5 fruit fly cellular contexts compared by ENCODE assay signal in the genomic region with DNA sequence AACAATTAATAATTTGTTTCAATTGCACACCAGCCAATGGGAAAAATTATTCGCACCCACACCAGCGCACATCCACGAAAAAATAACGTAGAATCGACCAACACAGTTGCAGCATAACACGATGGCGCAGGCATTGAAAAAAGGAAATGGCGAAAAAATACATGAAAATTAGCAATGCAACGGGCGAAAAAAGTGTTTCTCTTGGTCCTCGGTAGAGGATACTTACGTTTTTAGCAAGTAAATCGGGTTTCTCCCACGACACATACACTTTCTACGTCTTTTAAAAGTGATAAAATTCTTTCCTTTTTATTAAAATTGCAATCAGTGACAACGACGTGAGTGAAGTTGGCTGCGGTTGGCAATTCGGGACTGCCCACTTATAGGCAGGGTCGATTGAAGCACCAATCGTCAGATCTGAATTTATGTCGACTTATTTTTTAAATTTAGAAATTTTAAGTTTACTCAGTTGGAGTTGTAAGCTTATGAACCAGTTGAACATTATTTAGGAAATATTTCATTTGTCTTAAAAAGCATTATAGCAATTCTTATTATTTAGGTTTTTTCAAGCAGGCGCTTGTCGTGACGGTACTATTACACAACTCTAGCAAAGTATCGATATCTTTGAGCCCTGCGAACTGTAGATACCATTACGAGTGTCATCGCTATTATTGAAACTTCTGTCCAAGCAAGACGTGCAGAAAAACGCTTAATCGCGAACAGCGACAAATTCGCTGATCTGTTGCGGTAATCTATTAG.
A peak's percentile ranks its signal among the peaks of the same experiment; 100 is the strongest.
TF ChIP-seq lines count a peak whose summit lies in the region.

A gene (minus strand): TSS at position 352 of the 756 bp plus-strand sequence.
A gene (plus strand): TSS at position 661 of the 756 bp plus-strand sequence.

TF ChIP-seq in whole organism, adult, 20 proteins besides CTCF, POLR2A, EP300 and RAD21 (continued from another document):
- TF ChIP-seq cic (GFP tag; optimal IDR thresholded peaks at IDR 0.05; lab: Kevin White, UChicago) (peak; percentile 86), CG7101 (tag; optimal IDR thresholded peaks at IDR 0.05; lab: Kevin White, UChicago) (peak; percentile 95), CG11617 (GFP tag; optimal IDR thresholded peaks at IDR 0.05; lab: Kevin White, UChicago) (peak; percentile 98), cnc (optimal IDR thresholded peaks at IDR 0.05; lab: Kevin White, UChicago) (no peak)

TF ChIP-seq in whole organism, embryonic, 481 proteins besides CTCF, POLR2A, EP300 and RAD21 (continued from another document and continues in another):
- TF ChIP-seq B-H1 (GFP tag; IDR thresholded peaks at IDR 0.05; lab: Robert Waterston, UW) (peak; percentile 74), CG7786 (GFP tag; optimal IDR thresholded peaks at IDR 0.05; lab: Kevin White, UChicago) (peak; percentile 90), CG16863 (GFP tag; optimal IDR thresholded peaks at IDR 0.05; lab: Kevin White, UChicago) (peak; percentile 92), fd3F (GFP tag; optimal IDR thresholded peaks at IDR 0.05; lab: Kevin White, UChicago) (peak; percentile 86), scrt (GFP tag; optimal IDR thresholded peaks at IDR 0.05; lab: Kevin White, UChicago) (peak; percentile 85), pan (optimal IDR thresholded peaks at IDR 0.05; lab: Kevin White, UChicago) (no peak), pan (GFP tag; optimal IDR thresholded peaks at IDR 0.05 in 1 of 2, IDR thresholded peaks at IDR 0.05 in 1 of 2) (peak in 1 of 2 experiments; percentile 85), lola (GFP tag; optimal IDR thresholded peaks at IDR 0.05; lab: Kevin White, UChicago) (peak in 1 of 3 experiments; percentile 87), CG33213 (GFP tag; optimal IDR thresholded peaks at IDR 0.05; lab: Kevin White, UChicago) (peak; percentile 96), CG17361 (GFP tag; IDR thresholded peaks at IDR 0.05; lab: Robert Waterston, UW) (peak; percentile 97), E2f1 (GFP tag; IDR thresholded peaks at IDR 0.05; lab: Robert Waterston, UW) (no peak; the same call in none of the 2 replicates), tll (GFP tag; optimal IDR thresholded peaks at IDR 0.05; lab: Kevin White, UChicago) (peak; percentile 37 to 79), CG17385 (GFP tag; optimal IDR thresholded peaks at IDR 0.05; lab: Kevin White, UChicago) (peak; percentile 93), bigmax (GFP tag; optimal IDR thresholded peaks at IDR 0.05; lab: Kevin White, UChicago) (peak; percentile 69), CG6254 (GFP tag; optimal IDR thresholded peaks at IDR 0.05; lab: Kevin White, UChicago) (peak; percentile 73), knrl (GFP tag; IDR thresholded peaks at IDR 0.05; lab: Robert Waterston, UW; ENCODE audit: partially characterized antibody) (peak; percentile 91), btn (GFP tag; optimal IDR thresholded peaks at IDR 0.05; lab: Kevin White, UChicago) (peak; percentile 90), Mrtf (GFP tag; IDR thresholded peaks at IDR 0.05; lab: Robert Waterston, UW) (peak; percentile 75), crp (GFP tag; optimal IDR thresholded peaks at IDR 0.05; lab: Kevin White, UChicago) (peak in 1 of 2 experiments; percentile 63), CG12744 (GFP tag; optimal IDR thresholded peaks at IDR 0.05; lab: Kevin White, UChicago) (peak; percentile 91), so (GFP tag; IDR thresholded peaks at IDR 0.05; lab: Robert Waterston, UW) (peak; percentile 72; the same call in 2 of the 3 replicates), CG4404 (GFP tag; IDR thresholded peaks at IDR 0.05; lab: Robert Waterston, UW) (peak; percentile 89), twi (tag; optimal IDR thresholded peaks at IDR 0.05; lab: Kevin White, UChicago) (peak; percentile 90), ato (GFP tag; IDR thresholded peaks at IDR 0.05; lab: Robert Waterston, UW; ENCODE audit: partially characterized antibody) (no peak), Hmr (GFP tag; optimal IDR thresholded peaks at IDR 0.05; lab: Kevin White, UChicago) (peak; percentile 96), CkIIα-i1 (GFP tag; IDR thresholded peaks at IDR 0.05; lab: Robert Waterston, UW) (no peak), NFAT (GFP tag; IDR thresholded peaks at IDR 0.05; lab: Robert Waterston, UW) (peak; percentile 90), CG15601 (tag; optimal IDR thresholded peaks at IDR 0.05; lab: Kevin White, UChicago) (peak; percentile 93)

TF ChIP-seq in whole organism, prepupa, 60 proteins besides CTCF, POLR2A, EP300 and RAD21 (continued from another document and continues in another):
- TF ChIP-seq OdsH (GFP tag; optimal IDR thresholded peaks at IDR 0.05; lab: Kevin White, UChicago) (peak; percentile 87), fd85E (GFP tag; optimal IDR thresholded peaks at IDR 0.05; lab: Kevin White, UChicago) (peak; percentile 81), CG9139 (GFP tag; optimal IDR thresholded peaks at IDR 0.05; lab: Kevin White, UChicago) (peak; percentile 83), CG3032 (tag; optimal IDR thresholded peaks at IDR 0.05; lab: Kevin White, UChicago) (peak; percentile 78), salr (GFP tag; optimal IDR thresholded peaks at IDR 0.05; lab: Kevin White, UChicago) (peak; percentile 70 to 82), CG11762 (GFP tag; optimal IDR thresholded peaks at IDR 0.05; lab: Kevin White, UChicago; ENCODE audit: insufficient read depth) (peak; percentile 70), CG8319 (GFP tag; optimal IDR thresholded peaks at IDR 0.05; lab: Kevin White, UChicago) (peak; percentile 75), CG15336 (GFP tag; IDR thresholded peaks at IDR 0.05; lab: Robert Waterston, UW) (0 out of 2 replicates have a peak, but pooled peaks have one; percentile 21), Eip93F (GFP tag; optimal IDR thresholded peaks at IDR 0.05; lab: Kevin White, UChicago) (no peak), Ets96B (tag; optimal IDR thresholded peaks at IDR 0.05; lab: Kevin White, UChicago) (peak; percentile 69), Eip78C (GFP tag; lab: Kevin White, UChicago) (peak; percentile 94), CG11294 (GFP tag; IDR thresholded peaks at IDR 0.05; lab: Robert Waterston, UW) (peak; percentile 56; the same call in 1 of the 2 replicates), CG10631 (GFP tag; optimal IDR thresholded peaks at IDR 0.05; lab: Kevin White, UChicago) (peak; percentile 85), CG32006 (GFP tag; optimal IDR thresholded peaks at IDR 0.05; lab: Kevin White, UChicago) (peak; percentile 79), acj6 (GFP tag; optimal IDR thresholded peaks at IDR 0.05; lab: Kevin White, UChicago) (peak; percentile 85), CG31627 (GFP tag; optimal IDR thresholded peaks at IDR 0.05; lab: Kevin White, UChicago) (peak; percentile 93), CG8119 (GFP tag; IDR thresholded peaks at IDR 0.05; lab: Robert Waterston, UW) (0 out of 3 replicates have a peak, but pooled peaks have one; percentile 41), dac (GFP tag; optimal IDR thresholded peaks at IDR 0.05; lab: Kevin White, UChicago) (peak; percentile 63), CG34406 (GFP tag; optimal IDR thresholded peaks at IDR 0.05; lab: Kevin White, UChicago) (peak; percentile 82), Blimp-1 (GFP tag; optimal IDR thresholded peaks at IDR 0.05; lab: Kevin White, UChicago) (peak; percentile 81), CG6854 (GFP tag; optimal IDR thresholded peaks at IDR 0.05; lab: Kevin White, UChicago) (peak; percentile 92), achi (GFP tag; optimal IDR thresholded peaks at IDR 0.05; lab: Kevin White, UChicago) (peak; percentile 84), Sox15 (GFP tag; optimal IDR thresholded peaks at IDR 0.05; lab: Kevin White, UChicago) (peak; percentile 76), Eip75B (GFP tag; optimal IDR thresholded peaks at IDR 0.05; lab: Kevin White, UChicago) (peak; percentile 90), CG11902 (GFP tag; optimal IDR thresholded peaks at IDR 0.05; lab: Kevin White, UChicago) (peak; percentile 74), cyc (GFP tag; optimal IDR thresholded peaks at IDR 0.05; lab: Kevin White, UChicago) (peak; percentile 91), CG16779 (tag; optimal IDR thresholded peaks at IDR 0.05; lab: Kevin White, UChicago) (peak; percentile 78), CG4318 (GFP tag; optimal IDR thresholded peaks at IDR 0.05; lab: Kevin White, UChicago) (peak; percentile 53), CG6163 (GFP tag; IDR thresholded peaks at IDR 0.05; lab: Robert Waterston, UW) (peak; percentile 85)

TF ChIP-seq in whole organism, pupa, 21 proteins besides CTCF, POLR2A, EP300 and RAD21 (continued from another document):
- peak; percentile 79 for TF ChIP-seq CG15710 (tag; optimal IDR thresholded peaks at IDR 0.05; lab: Kevin White, UChicago)
- TF ChIP-seq rn (GFP tag; IDR thresholded peaks at IDR 0.05; lab: Robert Waterston, UW), result peak; percentile 52
- TF ChIP-seq CG9948 (tag; optimal IDR thresholded peaks at IDR 0.05; lab: Kevin White, UChicago), result peak; percentile 59

TF ChIP-seq in whole organism, wandering third instar larva, 38 proteins besides CTCF, POLR2A, EP300 and RAD21 (continued from another document):
- TF ChIP-seq CG9705 (GFP tag; optimal IDR thresholded peaks at IDR 0.05; lab: Kevin White, UChicago), result peak; percentile 95
- TF ChIP-seq woc (GFP tag; optimal IDR thresholded peaks at IDR 0.05; lab: Kevin White, UChicago), result peak; percentile 93
- no peak for TF ChIP-seq Dif (GFP tag; optimal IDR thresholded peaks at IDR 0.05; lab: Kevin White, UChicago; ENCODE audit: partially characterized antibody)
- TF ChIP-seq Abd-B (GFP tag; optimal IDR thresholded peaks at IDR 0.05; lab: Kevin White, UChicago), result no peak
- peak; percentile 79 for TF ChIP-seq Mio (GFP tag; optimal IDR thresholded peaks at IDR 0.05; lab: Kevin White, UChicago)
- TF ChIP-seq tai (GFP tag; optimal IDR thresholded peaks at IDR 0.05; lab: Kevin White, UChicago), result no peak
- TF ChIP-seq Hnf4 (GFP tag; optimal IDR thresholded peaks at IDR 0.05; lab: Kevin White, UChicago), result peak; percentile 93
- TF ChIP-seq dmrt93B (GFP tag; optimal IDR thresholded peaks at IDR 0.05; lab: Kevin White, UChicago), result peak; percentile 96
- TF ChIP-seq sv (GFP tag; optimal IDR thresholded peaks at IDR 0.05; lab: Kevin White, UChicago), result peak; percentile 91
- TF ChIP-seq ey (GFP tag; optimal IDR thresholded peaks at IDR 0.05; lab: Kevin White, UChicago), result peak; percentile 86
- TF ChIP-seq Jra (GFP tag; optimal IDR thresholded peaks at IDR 0.05; lab: Kevin White, UChicago), result peak; percentile 88
- peak; percentile 83 for TF ChIP-seq Hr83 (GFP tag; optimal IDR thresholded peaks at IDR 0.05; lab: Kevin White, UChicago; ENCODE audit: poor library complexity, severe bottlenecking)
- peak; percentile 91 for TF ChIP-seq Sp1 (GFP tag; optimal IDR thresholded peaks at IDR 0.05; lab: Kevin White, UChicago)
- TF ChIP-seq brk (GFP tag; optimal IDR thresholded peaks at IDR 0.05; lab: Kevin White, UChicago), result no peak
